Fruit fly (Drosophila melanogaster) whole organism, embryonic: ENCODE results near the gene ATPsynG.

Experiments
- B-H1 ChIP-seq: fragments of 200-800 bp; sonication (Bioruptor generic); IDR thresholded peaks from 3 replicates; pipeline ENCODE4 v1.3.6; 2022; ENCODE audit warnings: missing biosample characterization, missing genetic modification characterization
- CG10267 ChIP-seq: fragments of 200-800 bp; sonication (Bioruptor generic); optimal IDR thresholded peaks from 2 replicates; lab custom pipeline; 2018; ENCODE audit warnings: missing biosample characterization, mild to moderate bottlenecking, missing genetic modification characterization, moderate library complexity
- CG10321 ChIP-seq: fragments of 200-800 bp; sonication (Bioruptor generic); IDR thresholded peaks from 2 replicates; pipeline ENCODE4 v1.3.6; 2022; ENCODE audit warnings: missing biosample characterization, missing genetic modification characterization
- CG11247 ChIP-seq: fragments of 200-800 bp; sonication (Bioruptor generic); IDR thresholded peaks from 2 replicates; pipeline ENCODE4 v1.3.6; 2022; ENCODE audit warnings: missing biosample characterization, missing genetic modification characterization
- CG1529 ChIP-seq: fragments of 200-800 bp; sonication (Bioruptor generic); optimal IDR thresholded peaks from 3 replicates; lab custom pipeline; 2018; ENCODE audit warnings: missing biosample characterization, missing genetic modification characterization
- CG15696 ChIP-seq: fragments of 200-800 bp; sonication (Bioruptor generic); optimal IDR thresholded peaks from 2 replicates; lab custom pipeline; 2019; ENCODE audit warnings: missing biosample characterization, mild to moderate bottlenecking, missing genetic modification characterization, moderate library complexity
- CG16779 ChIP-seq: fragments of 200-800 bp; sonication (Bioruptor generic); IDR thresholded peaks from 2 replicates; pipeline ENCODE4 v1.3.6; 2022; ENCODE audit warnings: missing biosample characterization, missing genetic modification characterization
- CG17568 ChIP-seq: fragments of 200-800 bp; sonication (Bioruptor generic); optimal IDR thresholded peaks from 2 replicates; lab custom pipeline; 2018; ENCODE audit warnings: missing biosample characterization, mild to moderate bottlenecking, missing genetic modification characterization, moderate library complexity
- CG18764 ChIP-seq: fragments of 200-800 bp; sonication (Bioruptor generic); optimal IDR thresholded peaks from 3 replicates; lab custom pipeline; 2016; ENCODE audit warnings: missing biosample characterization, missing genetic modification characterization
- CG2678 ChIP-seq: fragments of 200-800 bp; sonication (Bioruptor generic); optimal IDR thresholded peaks from 3 replicates; lab custom pipeline; 2019; ENCODE audit warnings: missing biosample characterization, mild to moderate bottlenecking, missing genetic modification characterization, moderate library complexity
- CG30020 ChIP-seq: fragments of 200-800 bp; optimal IDR thresholded peaks from 2 replicates; lab custom pipeline; 2019; ENCODE audit warnings: missing biosample characterization, mild to moderate bottlenecking, missing genetic modification characterization, moderate library complexity
- CG34224 ChIP-seq: fragments of 200-800 bp; sonication (Bioruptor generic); IDR thresholded peaks from 3 replicates; pipeline ENCODE4 v1.3.6; 2022; ENCODE audit warnings: missing biosample characterization, missing genetic modification characterization; ENCODE audit not compliant: partially characterized antibody
- CG4820 ChIP-seq: fragments of 200-800 bp; sonication (Bioruptor generic); optimal IDR thresholded peaks from 3 replicates; lab custom pipeline; 2016; ENCODE audit warnings: missing biosample characterization, missing genetic modification characterization
- CG6654 ChIP-seq: fragments of 200-800 bp; sonication (Bioruptor generic); optimal IDR thresholded peaks from 2 replicates; lab custom pipeline; 2017; ENCODE audit warnings: missing biosample characterization, mild to moderate bottlenecking, missing genetic modification characterization
- CG7987 ChIP-seq: fragments of 200-800 bp; sonication (Bioruptor generic); optimal IDR thresholded peaks from 2 replicates; lab custom pipeline; 2018; ENCODE audit warnings: missing biosample characterization, mild to moderate bottlenecking, missing genetic modification characterization, moderate library complexity
- CG8359 ChIP-seq: fragments of 200-800 bp; sonication (Bioruptor generic); optimal IDR thresholded peaks from 2 replicates; lab custom pipeline; 2017; ENCODE audit warnings: missing biosample characterization, mild to moderate bottlenecking, missing genetic modification characterization, borderline replicate concordance
- CG9817 ChIP-seq: fragments of 200-800 bp; sonication (Bioruptor generic); optimal IDR thresholded peaks from 2 replicates; lab custom pipeline; 2018; ENCODE audit warnings: missing biosample characterization, mild to moderate bottlenecking, missing genetic modification characterization, moderate library complexity
- CrebB ChIP-seq: fragments of 200-800 bp; sonication (Bioruptor generic); optimal IDR thresholded peaks from 3 replicates; lab custom pipeline; 2018; ENCODE audit warnings: missing biosample characterization, mild to moderate bottlenecking, missing genetic modification characterization
- Lhr ChIP-seq: fragments of 200-800 bp; sonication (Bioruptor generic); optimal IDR thresholded peaks from 3 replicates; lab custom pipeline; 2017; ENCODE audit warnings: mild to moderate bottlenecking, missing biosample characterization, missing genetic modification reagents, missing genetic modification characterization
- MBD-R2 ChIP-seq: fragments of 200-800 bp; sonication (Bioruptor generic); IDR thresholded peaks from 2 replicates; pipeline ENCODE4 v1.3.6; 2022; ENCODE audit warnings: missing biosample characterization, missing genetic modification characterization
- Max ChIP-seq: fragments of 200-800 bp; sonication (Bioruptor generic); optimal IDR thresholded peaks from 2 replicates; lab custom pipeline; 2016; ENCODE audit warnings: missing biosample characterization, mild to moderate bottlenecking, missing genetic modification characterization
- Myb ChIP-seq: fragments of 200-800 bp; sonication (Bioruptor generic); optimal IDR thresholded peaks from 2 replicates; lab custom pipeline; 2016; ENCODE audit warnings: missing biosample characterization, missing genetic modification characterization
- NK7.1 ChIP-seq: fragments of 200-800 bp; sonication (Bioruptor generic); optimal IDR thresholded peaks from 3 replicates; lab custom pipeline; 2016; ENCODE audit warnings: missing biosample characterization, missing genetic modification characterization
- Nf-YC ChIP-seq: fragments of 200-800 bp; optimal IDR thresholded peaks from 3 replicates; lab custom pipeline; 2019; ENCODE audit warnings: missing biosample characterization, mild to moderate bottlenecking, missing genetic modification characterization, moderate library complexity
- Opbp ChIP-seq: fragments of 200-800 bp; sonication (Bioruptor generic); IDR thresholded peaks from 3 replicates; pipeline ENCODE4 v1.3.6; 2022; ENCODE audit warnings: missing biosample characterization, missing genetic modification characterization; ENCODE audit not compliant: partially characterized antibody
- Scr ChIP-seq: fragments of 200-800 bp; sonication (Bioruptor generic); IDR thresholded peaks from 2 replicates; pipeline ENCODE4 v1.3.6; 2022; ENCODE audit warnings: missing biosample characterization, missing genetic modification characterization; ENCODE audit not compliant: partially characterized antibody
- Side ChIP-seq: fragments of 200-800 bp; sonication (Bioruptor generic); optimal IDR thresholded peaks from 2 replicates; lab custom pipeline; 2016; ENCODE audit warnings: missing biosample characterization, missing genetic modification characterization
- abd-A ChIP-seq: fragments of 200-800 bp; sonication (Bioruptor generic); optimal IDR thresholded peaks from 3 replicates; lab custom pipeline; 2019; ENCODE audit warnings: missing biosample characterization, mild to moderate bottlenecking, missing genetic modification characterization, moderate library complexity
- ara ChIP-seq: fragments of 200-800 bp; sonication (Bioruptor generic); IDR thresholded peaks from 2 replicates; pipeline ENCODE4 v1.3.6; 2022; ENCODE audit warnings: missing biosample characterization, missing genetic modification characterization
- bcd ChIP-seq: fragments of 200-800 bp; sonication (Bioruptor generic); optimal IDR thresholded peaks from 2 replicates; lab custom pipeline; 2017; ENCODE audit warnings: missing biosample characterization, mild to moderate bottlenecking, missing genetic modification characterization
- cg ChIP-seq: fragments of 200-800 bp; sonication (Bioruptor generic); optimal IDR thresholded peaks from 3 replicates; lab custom pipeline; 2019; ENCODE audit warnings: missing biosample characterization, mild to moderate bottlenecking, missing genetic modification characterization, moderate library complexity
- dimm ChIP-seq: fragments of 200-800 bp; sonication (Bioruptor generic); IDR thresholded peaks from 2 replicates; pipeline ENCODE4 v1.3.6; 2022; ENCODE audit warnings: missing biosample characterization, missing genetic modification characterization
- fd102C ChIP-seq: fragments of 200-800 bp; sonication (Bioruptor generic); optimal IDR thresholded peaks from 2 replicates; lab custom pipeline; 2018; ENCODE audit warnings: missing biosample characterization, mild to moderate bottlenecking, missing genetic modification characterization, moderate library complexity
- fd96Cb ChIP-seq: fragments of 200-800 bp; sonication (Bioruptor generic); optimal IDR thresholded peaks from 2 replicates; lab custom pipeline; 2018; ENCODE audit warnings: missing biosample characterization, mild to moderate bottlenecking, missing genetic modification characterization, moderate library complexity
- kah ChIP-seq: fragments of 200-800 bp; sonication (Bioruptor generic); optimal IDR thresholded peaks from 2 replicates; lab custom pipeline; 2018; ENCODE audit warnings: missing biosample characterization, mild to moderate bottlenecking, missing genetic modification characterization
- kay ChIP-seq: fragments of 200-800 bp; sonication (Bioruptor generic); optimal IDR thresholded peaks from 2 replicates; lab custom pipeline; 2016; ENCODE audit warnings: missing biosample characterization, missing genetic modification characterization
- knrl ChIP-seq: fragments of 200-800 bp; sonication (Bioruptor generic); IDR thresholded peaks from 3 replicates; pipeline ENCODE4 v1.3.6; 2022; ENCODE audit warnings: missing biosample characterization, missing genetic modification characterization; ENCODE audit not compliant: partially characterized antibody
- lilli ChIP-seq: fragments of 200-800 bp; sonication (Bioruptor generic); optimal IDR thresholded peaks from 3 replicates; lab custom pipeline; 2016; ENCODE audit warnings: missing biosample characterization, missing genetic modification characterization
- mld ChIP-seq: fragments of 200-800 bp; sonication (Bioruptor generic); IDR thresholded peaks from 3 replicates; pipeline ENCODE4 v1.3.6; 2022; ENCODE audit warnings: missing biosample characterization, missing genetic modification characterization; ENCODE audit not compliant: partially characterized antibody
- nerfin-2 ChIP-seq: fragments of 200-800 bp; sonication (Bioruptor generic); IDR thresholded peaks from 2 replicates; pipeline ENCODE4 v1.3.6; 2022; ENCODE audit warnings: missing biosample characterization, missing genetic modification characterization; ENCODE audit not compliant: partially characterized antibody
- pan ChIP-seq, 4 experiments: fragments of >200 bp in 3 of 4; fragments of 200-800 bp in 1 of 4; sonication (Bioruptor generic) in 1 of 4; optimal IDR thresholded peaks in 3 of 4; IDR thresholded peaks in 1 of 4; 2 replicates each; pipeline versions ENCODE4 v1.3.6 to Lab custom; 2017 to 2022; ENCODE audit warnings: missing biosample characterization in 2 of 4, missing genetic modification characterization in 2 of 4, mixed read lengths in 1 of 4
- pfk ChIP-seq: fragments of 200-800 bp; sonication (Bioruptor generic); optimal IDR thresholded peaks from 2 replicates; lab custom pipeline; 2018; ENCODE audit warnings: missing biosample characterization, mild to moderate bottlenecking, missing genetic modification characterization, moderate library complexity
- ro ChIP-seq: fragments of 200-800 bp; sonication (Bioruptor generic); IDR thresholded peaks from 2 replicates; pipeline ENCODE4 v1.3.6; 2022; ENCODE audit warnings: missing biosample characterization, missing genetic modification characterization
- salm ChIP-seq: fragments of 200-800 bp; sonication (Bioruptor generic); optimal IDR thresholded peaks from 2 replicates; lab custom pipeline; 2018; ENCODE audit warnings: missing biosample characterization, mild to moderate bottlenecking, missing genetic modification characterization
- scrt ChIP-seq: fragments of 200-800 bp; sonication (Bioruptor generic); optimal IDR thresholded peaks from 2 replicates; lab custom pipeline; 2018; ENCODE audit warnings: missing biosample characterization, mild to moderate bottlenecking, missing genetic modification characterization, moderate library complexity
- tna ChIP-seq: fragments of 200-800 bp; sonication (Bioruptor generic); IDR thresholded peaks from 2 replicates; pipeline ENCODE4 v1.3.6; 2022; ENCODE audit warnings: missing biosample characterization, missing genetic modification characterization; ENCODE audit not compliant: partially characterized antibody
- vnd ChIP-seq: fragments of 200-800 bp; sonication (Bioruptor generic); IDR thresholded peaks from 3 replicates; pipeline ENCODE4 v1.3.6; 2022; ENCODE audit warnings: missing biosample characterization, missing genetic modification characterization; ENCODE audit not compliant: partially characterized antibody

ATPsynG gene

dm6 chr2L:10976864-10977586 is 826 bp upstream of the ATPsynG start:
- no peak for TF ChIP-seq ara (GFP tag; lab: Robert Waterston, UW)
- TF ChIP-seq fd102C (GFP tag; lab: Kevin White, UChicago) = no peak
- no peak for TF ChIP-seq CG11247 (GFP tag; lab: Robert Waterston, UW)
- no peak for TF ChIP-seq knrl (GFP tag; lab: Robert Waterston, UW)
- no peak for TF ChIP-seq bcd (GFP tag; lab: Kevin White, UChicago)
- TF ChIP-seq dimm = no peak
- no peak for TF ChIP-seq CG9817
- TF ChIP-seq CG10321 (GFP tag; lab: Robert Waterston, UW) = no peak
- TF ChIP-seq CG30020 (tag; lab: Kevin White, UChicago) = no peak
- TF ChIP-seq nerfin-2 = 0 out of 2 replicates have a peak, but pooled peaks have one; percentile 24
- no peak for TF ChIP-seq salm (tag; lab: Kevin White, UChicago)
- 0 out of 2 replicates have a peak, but pooled peaks have one; percentile 22 for TF ChIP-seq Scr (GFP tag; lab: Robert Waterston, UW)
- peak; percentile 21 for TF ChIP-seq CG7987 (GFP tag; lab: Kevin White, UChicago)
- TF ChIP-seq CG10267 = no peak
- no peak for TF ChIP-seq scrt (GFP tag; lab: Kevin White, UChicago)
- peak; percentile 5 for TF ChIP-seq Myb (GFP tag; lab: Kevin White, UChicago)
- no peak for TF ChIP-seq mld (GFP tag; lab: Robert Waterston, UW)
- TF ChIP-seq pan (optimal IDR thresholded peaks at IDR 0.05; lab: Kevin White, UChicago) = no peak
- TF ChIP-seq pan (GFP tag; optimal IDR thresholded peaks at IDR 0.05 in 1 of 2, IDR thresholded peaks at IDR 0.05 in 1 of 2) = no peak
- peak; percentile 0 for TF ChIP-seq CrebB (tag; lab: Kevin White, UChicago)
- TF ChIP-seq Nf-YC = no peak
- no peak for TF ChIP-seq Lhr (GFP tag; lab: Kevin White, UChicago)
- TF ChIP-seq CG4820 (GFP tag; lab: Kevin White, UChicago) = no peak
- no peak for TF ChIP-seq abd-A (tag; lab: Kevin White, UChicago)
- no peak for TF ChIP-seq kay (GFP tag; lab: Kevin White, UChicago)
- TF ChIP-seq kah = no peak
- no peak for TF ChIP-seq CG15696 (tag; lab: Kevin White, UChicago)
- no peak for TF ChIP-seq Side
- TF ChIP-seq Opbp = no peak
- TF ChIP-seq NK7.1 (GFP tag; lab: Kevin White, UChicago) = no peak
- no peak for TF ChIP-seq CG1529
- TF ChIP-seq lilli = no peak
- peak; percentile 30; the same call in 1 of the 2 replicates for TF ChIP-seq MBD-R2 (GFP tag; lab: Robert Waterston, UW)
- no peak for TF ChIP-seq fd96Cb (tag; lab: Kevin White, UChicago)
- no peak for TF ChIP-seq CG18764 (GFP tag; lab: Kevin White, UChicago)
- no peak for TF ChIP-seq B-H1 (GFP tag; lab: Robert Waterston, UW)
- no peak for TF ChIP-seq pfk (GFP tag; lab: Kevin White, UChicago)
- TF ChIP-seq cg = peak; percentile 90
- peak; percentile 55; the same call in 1 of the 2 replicates for TF ChIP-seq CG16779 (GFP tag; lab: Robert Waterston, UW)
- TF ChIP-seq ro (GFP tag; lab: Robert Waterston, UW) = no peak
- TF ChIP-seq CG6654 = no peak
- no peak for TF ChIP-seq CG17568 (GFP tag; lab: Kevin White, UChicago)
- TF ChIP-seq Max (GFP tag; lab: Kevin White, UChicago) = no peak
- 0 out of 2 replicates have a peak, but pooled peaks have one; percentile 8 for TF ChIP-seq tna
- no peak for TF ChIP-seq vnd
- no peak for TF ChIP-seq CG2678 (tag; lab: Kevin White, UChicago)
- 0 out of 3 replicates have a peak, but pooled peaks have one; percentile 10 for TF ChIP-seq CG34224
- no peak for TF ChIP-seq CG8359
